Worm (Caenorhabditis elegans) whole organism, late embryonic: ENCODE results near the gene gst-30.

ENCODE experiments used
- K09A11.1 ChIP-seq: sonication (generic microtip); optimal IDR thresholded peaks from 2 replicates; lab custom pipeline; 2017; ENCODE audit warnings: antibody characterized with exemption, mild to moderate bottlenecking, missing genetic modification characterization, missing compliant biosample characterization; ENCODE audit not compliant: insufficient read depth
- T23F11.4 ChIP-seq: fragments of 200-800 bp; sonication (Bioruptor generic); optimal IDR thresholded peaks from 2 replicates; lab custom pipeline; 2018; ENCODE audit warnings: mild to moderate bottlenecking, missing genetic modification characterization, missing compliant biosample characterization
- ama-1 ChIP-seq: fragments of 150-350 bp; optimal IDR thresholded peaks from 2 replicates; lab custom pipeline; 2014
- fkh-10 ChIP-seq: fragments of 150-350 bp; optimal IDR thresholded peaks from 2 replicates; lab custom pipeline; 2014; ENCODE audit warnings: missing biosample characterization, missing genetic modification reagents, missing genetic modification characterization
- madf-2 ChIP-seq: sonication (generic microtip); optimal IDR thresholded peaks from 2 replicates; lab custom pipeline; 2017; ENCODE audit warnings: missing genetic modification characterization, missing compliant biosample characterization
- mec-3 ChIP-seq: sonication (generic microtip); optimal IDR thresholded peaks from 2 replicates; lab custom pipeline; 2016; ENCODE audit warnings: borderline replicate concordance, missing genetic modification characterization, missing compliant biosample characterization
- nhr-11 ChIP-seq: fragments of 150-350 bp; optimal IDR thresholded peaks from 2 replicates; lab custom pipeline; 2014; ENCODE audit warnings: missing biosample characterization, missing genetic modification characterization
- pax-1 ChIP-seq: fragments of 150-350 bp; optimal IDR thresholded peaks from 2 replicates; lab custom pipeline; 2014; ENCODE audit warnings: missing biosample characterization, missing genetic modification characterization
- pha-4 ChIP-seq: fragments of 150-350 bp; optimal IDR thresholded peaks from 2 replicates; lab custom pipeline; 2018; ENCODE audit warnings: missing biosample characterization, missing genetic modification reagents, missing genetic modification characterization
- pqm-1 ChIP-seq: sonication (generic microtip); optimal IDR thresholded peaks from 2 replicates; lab custom pipeline; 2016; ENCODE audit warnings: missing genetic modification characterization, missing compliant biosample characterization
- sdc-2 ChIP-seq: sonication (generic microtip); optimal IDR thresholded peaks from 2 replicates; lab custom pipeline; 2016; ENCODE audit warnings: missing genotype, missing genetic modification characterization, missing compliant biosample characterization
- ttx-3 ChIP-seq: sonication (generic microtip); optimal IDR thresholded peaks from 2 replicates; lab custom pipeline; 2016; ENCODE audit warnings: missing genetic modification reagents, missing genetic modification characterization, missing compliant biosample characterization

DNA sequence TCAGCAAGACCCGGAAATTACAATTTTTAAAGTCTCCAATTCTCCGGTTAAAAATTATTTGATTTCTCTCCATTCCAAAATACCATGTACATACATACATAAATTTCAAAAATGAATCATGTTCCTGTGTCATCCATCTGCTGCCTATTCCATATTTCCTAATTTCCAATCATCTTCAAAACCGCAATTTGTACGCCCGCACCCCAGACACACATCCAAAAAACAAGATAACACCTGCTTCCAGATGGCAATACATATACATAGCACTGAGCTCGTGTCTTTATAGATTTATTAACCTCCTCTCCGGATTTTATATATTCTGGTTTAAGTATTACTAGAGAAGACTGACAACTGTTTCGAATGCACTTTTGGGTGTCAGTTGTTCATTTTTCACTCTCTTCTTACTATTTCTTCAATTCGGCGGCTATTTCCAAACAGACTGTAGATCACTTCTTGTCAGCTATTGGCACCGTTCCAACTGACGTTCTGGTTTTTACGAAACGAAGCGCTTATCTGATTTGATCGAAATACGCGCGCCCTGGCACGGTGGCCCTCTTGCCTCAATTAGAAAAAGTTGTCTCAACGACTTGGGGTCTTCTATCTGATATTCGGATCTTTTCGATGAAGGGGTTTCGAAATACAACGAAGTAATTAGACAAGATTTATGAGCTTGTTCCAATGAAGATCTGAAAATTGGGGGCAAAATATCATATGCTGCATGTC is 47.0 kb upstream of the gst-30 start:
- no peak for TF ChIP-seq ttx-3 (tag; lab: Kevin White, UChicago)
- TF ChIP-seq ama-1 (lab: Kevin White, UChicago): no peak
- no peak for TF ChIP-seq mec-3
- TF ChIP-seq nhr-11 (tag; lab: Kevin White, UChicago): no peak
- no peak for TF ChIP-seq K09A11.1 (tag; lab: Kevin White, UChicago)
- no peak for TF ChIP-seq sdc-2
- no peak for TF ChIP-seq fkh-10 (GFP tag; lab: Kevin White, UChicago)
- TF ChIP-seq pha-4 (tag; lab: Kevin White, UChicago): no peak
- TF ChIP-seq pqm-1 (tag; lab: Kevin White, UChicago): no peak
- no peak for TF ChIP-seq pax-1
- TF ChIP-seq madf-2 (tag; lab: Kevin White, UChicago): no peak
- TF ChIP-seq T23F11.4 (GFP tag; lab: Kevin White, UChicago): no peak
